Worm (Caenorhabditis elegans) whole organism, young adult: Measurements from ENCODE around the gene Y41D4A.4.

ENCODE experiments used
- B0035.1 ChIP-seq: sonication (generic microtip); optimal IDR thresholded peaks from 2 replicates; lab custom pipeline; 2016; ENCODE audit warnings: missing genetic modification characterization, mild to moderate bottlenecking, missing compliant biosample characterization, missing genotype, missing genetic modification reagents
- B0261.1 ChIP-seq: sonication (generic microtip); optimal IDR thresholded peaks from 2 replicates; lab custom pipeline; 2016; ENCODE audit warnings: mild to moderate bottlenecking, missing genetic modification characterization, moderate library complexity, missing compliant biosample characterization
- B0336.3 ChIP-seq: fragments of 200-800 bp; sonication (Bioruptor generic); IDR thresholded peaks from 2 replicates; pipeline ENCODE4 v1.3.6; 2022; ENCODE audit warnings: missing genetic modification characterization, missing compliant biosample characterization
- D2030.7 ChIP-seq: fragments of 200-800 bp; sonication (Bioruptor generic); IDR thresholded peaks from 2 replicates; pipeline ENCODE4 v1.3.6; 2022; ENCODE audit warnings: missing genetic modification reagents, missing genetic modification characterization, missing compliant biosample characterization
- F10E7.11 ChIP-seq: sonication (generic microtip); optimal IDR thresholded peaks from 2 replicates; lab custom pipeline; 2017; ENCODE audit warnings: mild to moderate bottlenecking, missing genetic modification characterization, moderate library complexity, missing compliant biosample characterization
- F33H1.4 ChIP-seq: fragments of 200-800 bp; sonication (Bioruptor generic); IDR thresholded peaks from 2 replicates; pipeline ENCODE4 v1.3.6; 2022; ENCODE audit warnings: missing genetic modification reagents, missing genetic modification characterization, missing compliant biosample characterization
- F37B4.10 ChIP-seq: fragments of 200-800 bp; sonication (Bioruptor generic); IDR thresholded peaks from 2 replicates; pipeline ENCODE4 v1.3.6; 2022; ENCODE audit warnings: missing genetic modification characterization, missing compliant biosample characterization
- Y53F4B.3 ChIP-seq: fragments of 200-800 bp; sonication (Bioruptor generic); IDR thresholded peaks from 2 replicates; pipeline ENCODE4 v1.3.6; 2022; ENCODE audit warnings: missing genetic modification reagents, missing genetic modification characterization, missing compliant biosample characterization
- Y53G8AR.9 ChIP-seq: fragments of 200-800 bp; sonication (Bioruptor generic); conservative IDR thresholded peaks from 2 replicates; pipeline ENCODE4 v1.3.6; 2022; ENCODE audit warnings: missing genetic modification reagents, missing genetic modification characterization, missing compliant biosample characterization
- Y67H2A.10 ChIP-seq: fragments of 200-800 bp; sonication (Bioruptor generic); conservative IDR thresholded peaks from 2 replicates; pipeline ENCODE4 v1.3.6; 2022; ENCODE audit warnings: missing genetic modification reagents, missing genetic modification characterization, missing compliant biosample characterization
- akir-1 ChIP-seq: fragments of 200-800 bp; sonication (Bioruptor generic); optimal IDR thresholded peaks from 2 replicates; lab custom pipeline; 2018; ENCODE audit warnings: mild to moderate bottlenecking, missing genetic modification characterization, moderate library complexity, missing compliant biosample characterization
- ama-1 ChIP-seq, 3 experiments: fragments of 150-350 bp in 1 of 3; sonication (generic microtip) in 2 of 3; optimal IDR thresholded peaks; 2 replicates each; lab custom pipeline; 2014 to 2018; ENCODE audit warnings: missing biosample characterization in 2 of 3, missing genetic modification characterization in 2 of 3, missing genetic modification reagents in 2 of 3
- attf-5 ChIP-seq: fragments of 200-800 bp; sonication (Bioruptor generic); optimal IDR thresholded peaks from 2 replicates; lab custom pipeline; 2018; ENCODE audit warnings: mild to moderate bottlenecking, missing genetic modification characterization, missing compliant biosample characterization
- attf-6 ChIP-seq: fragments of 200-800 bp; sonication (Bioruptor generic); IDR thresholded peaks from 2 replicates; pipeline ENCODE4 v1.3.6; 2022; ENCODE audit warnings: missing genetic modification reagents, missing genetic modification characterization, missing compliant biosample characterization
- bed-1 ChIP-seq: fragments of 200-800 bp; sonication (Bioruptor generic); IDR thresholded peaks from 2 replicates; pipeline ENCODE4 v1.3.6; 2022; ENCODE audit warnings: missing genetic modification reagents, missing genetic modification characterization, missing compliant biosample characterization
- bed-2 ChIP-seq: fragments of 200-800 bp; sonication (Bioruptor generic); IDR thresholded peaks from 2 replicates; pipeline ENCODE4 v1.3.6; 2022; ENCODE audit warnings: missing genetic modification reagents, missing genetic modification characterization, missing compliant biosample characterization
- ceh-100 ChIP-seq: fragments of 200-800 bp; sonication (Bioruptor generic); IDR thresholded peaks from 2 replicates; pipeline ENCODE4 v1.3.6; 2022; ENCODE audit warnings: missing genetic modification reagents, missing genetic modification characterization, missing compliant biosample characterization
- chd-7 ChIP-seq: sonication (generic microtip); optimal IDR thresholded peaks from 2 replicates; lab custom pipeline; 2016; ENCODE audit warnings: mild to moderate bottlenecking, missing genetic modification characterization, moderate library complexity, missing compliant biosample characterization
- dox-1 ChIP-seq: fragments of 200-800 bp; sonication (Bioruptor generic); IDR thresholded peaks from 2 replicates; pipeline ENCODE4 v1.3.6; 2022; ENCODE audit warnings: missing genetic modification reagents, missing genetic modification characterization, missing compliant biosample characterization
- dpff-1 ChIP-seq: sonication (generic microtip); optimal IDR thresholded peaks from 2 replicates; lab custom pipeline; 2017; ENCODE audit warnings: mild to moderate bottlenecking, missing genetic modification characterization, missing compliant biosample characterization
- efl-1 ChIP-seq: fragments of 150-350 bp; optimal IDR thresholded peaks from 2 replicates; lab custom pipeline; 2014; ENCODE audit warnings: missing biosample characterization, missing genetic modification reagents, missing genetic modification characterization
- egl-44 ChIP-seq: fragments of 200-800 bp; sonication (Bioruptor generic); IDR thresholded peaks from 2 replicates; pipeline ENCODE4 v1.3.6; 2022; ENCODE audit warnings: missing genetic modification reagents, missing genetic modification characterization, missing compliant biosample characterization
- egrh-3 ChIP-seq: fragments of 200-800 bp; sonication (Bioruptor generic); IDR thresholded peaks from 2 replicates; pipeline ENCODE4 v1.3.6; 2022; ENCODE audit warnings: missing genetic modification reagents, missing genetic modification characterization, missing compliant biosample characterization
- ekl-4 ChIP-seq: fragments of 200-800 bp; sonication (Bioruptor generic); IDR thresholded peaks from 2 replicates; pipeline ENCODE4 v1.3.6; 2022; ENCODE audit warnings: missing genetic modification reagents, missing genetic modification characterization, missing compliant biosample characterization
- ets-4 ChIP-seq: fragments of 200-800 bp; sonication (Bioruptor generic); optimal IDR thresholded peaks from 2 replicates; lab custom pipeline; 2018; ENCODE audit warnings: mild to moderate bottlenecking, missing genetic modification characterization, missing compliant biosample characterization
- hmg-1.2 ChIP-seq: fragments of 200-800 bp; sonication (Bioruptor generic); IDR thresholded peaks from 2 replicates; pipeline ENCODE4 v1.3.6; 2022; ENCODE audit warnings: missing genetic modification reagents, missing genetic modification characterization, missing compliant biosample characterization
- hrde-1 ChIP-seq: sonication (generic microtip); optimal IDR thresholded peaks from 2 replicates; lab custom pipeline; 2016; ENCODE audit warnings: missing genetic modification characterization, mild to moderate bottlenecking, missing compliant biosample characterization, moderate library complexity, missing genotype, missing genetic modification reagents, borderline replicate concordance
- lag-1 ChIP-seq: fragments of 200-800 bp; sonication (Bioruptor generic); IDR thresholded peaks from 2 replicates; pipeline ENCODE4 v1.3.6; 2022; ENCODE audit warnings: missing genetic modification reagents, missing genetic modification characterization, missing compliant biosample characterization
- lin-54 ChIP-seq: fragments of 200-800 bp; sonication (Bioruptor generic); optimal IDR thresholded peaks from 2 replicates; lab custom pipeline; 2018; ENCODE audit warnings: mild to moderate bottlenecking, missing genetic modification characterization, missing compliant biosample characterization
- lsy-27 ChIP-seq: sonication (generic microtip); optimal IDR thresholded peaks from 2 replicates; lab custom pipeline; 2017; ENCODE audit warnings: missing genetic modification characterization, mild to moderate bottlenecking, missing compliant biosample characterization, antibody characterized with exemption, missing genotype, borderline replicate concordance; ENCODE audit not compliant: insufficient read depth
- madf-3 ChIP-seq: fragments of 200-800 bp; sonication (Bioruptor generic); IDR thresholded peaks from 2 replicates; pipeline ENCODE4 v1.3.6; 2022; ENCODE audit warnings: missing genetic modification reagents, missing genetic modification characterization, missing compliant biosample characterization
- nhr-120 ChIP-seq: fragments of 200-800 bp; sonication (Bioruptor generic); IDR thresholded peaks from 2 replicates; pipeline ENCODE4 v1.3.6; 2022; ENCODE audit warnings: missing genetic modification characterization, missing compliant biosample characterization
- nhr-179 ChIP-seq: sonication (generic microtip); optimal IDR thresholded peaks from 2 replicates; lab custom pipeline; 2016; ENCODE audit warnings: mild to moderate bottlenecking, missing genetic modification characterization, missing compliant biosample characterization
- pbrm-1 ChIP-seq: fragments of 200-800 bp; sonication (Bioruptor generic); IDR thresholded peaks from 2 replicates; pipeline ENCODE4 v1.3.6; 2022; ENCODE audit warnings: missing genetic modification reagents, missing genetic modification characterization, missing compliant biosample characterization
- rcor-1 ChIP-seq: fragments of 200-800 bp; sonication (Bioruptor generic); IDR thresholded peaks from 2 replicates; pipeline ENCODE4 v1.3.6; 2022; ENCODE audit warnings: missing genetic modification reagents, missing genetic modification characterization, missing compliant biosample characterization
- sdz-38 ChIP-seq: sonication (generic microtip); optimal IDR thresholded peaks from 2 replicates; lab custom pipeline; 2016; ENCODE audit warnings: missing genotype, missing genetic modification characterization, missing compliant biosample characterization
- snpc-3.4 ChIP-seq: sonication (generic microtip); optimal IDR thresholded peaks from 2 replicates; lab custom pipeline; 2017; ENCODE audit warnings: missing genetic modification characterization, mild to moderate bottlenecking, missing compliant biosample characterization, antibody characterized with exemption, moderate library complexity, missing genotype, missing genetic modification reagents
- snpc-4 ChIP-seq, 5 experiments: fragments of 150-350 bp in 1 of 5; sonication (generic microtip) in 4 of 5; optimal IDR thresholded peaks; 2 replicates each; lab custom pipeline; 2014 to 2018; ENCODE audit warnings: missing genetic modification characterization in 5 of 5, missing biosample characterization in 3 of 5, antibody characterized with exemption in 2 of 5, mild to moderate bottlenecking in 2 of 5, missing compliant biosample characterization in 2 of 5, missing genotype in 2 of 5, moderate library complexity in 2 of 5, missing genetic modification reagents in 1 of 5
- tbp1 ChIP-seq: fragments of 200-800 bp; sonication (Bioruptor generic); optimal IDR thresholded peaks from 2 replicates; lab custom pipeline; 2018; ENCODE audit warnings: mild to moderate bottlenecking, missing genetic modification characterization, missing compliant biosample characterization
- tlf-1 ChIP-seq: fragments of 200-800 bp; sonication (Bioruptor generic); optimal IDR thresholded peaks from 2 replicates; lab custom pipeline; 2018; ENCODE audit warnings: mild to moderate bottlenecking, missing genetic modification characterization, missing compliant biosample characterization
- unc-130 ChIP-seq: sonication (generic microtip); optimal IDR thresholded peaks from 2 replicates; lab custom pipeline; 2016; ENCODE audit warnings: missing genetic modification reagents, missing genetic modification characterization, missing compliant biosample characterization
- zfh-2 ChIP-seq: fragments of 200-800 bp; sonication (Bioruptor generic); conservative IDR thresholded peaks from 2 replicates; pipeline ENCODE4 v1.3.6; 2022; ENCODE audit warnings: missing genetic modification reagents, missing genetic modification characterization, missing compliant biosample characterization
- ztf-18 ChIP-seq: sonication (generic microtip); optimal IDR thresholded peaks from 2 replicates; lab custom pipeline; 2016; ENCODE audit warnings: missing genotype, mild to moderate bottlenecking, missing genetic modification characterization, missing compliant biosample characterization
- ztf-26 ChIP-seq: sonication (generic microtip); optimal IDR thresholded peaks from 2 replicates; lab custom pipeline; 2017; ENCODE audit warnings: missing genetic modification characterization, missing compliant biosample characterization
- ztf-28 ChIP-seq: fragments of 200-800 bp; sonication (Bioruptor generic); IDR thresholded peaks from 2 replicates; pipeline ENCODE4 v1.3.6; 2022; ENCODE audit warnings: missing genetic modification reagents, missing genetic modification characterization, missing compliant biosample characterization

The Y41D4A.4 gene

ce11 chrIV:1761553-1761952 is 15.8 kb downstream of the Y41D4A.4 start, which contains the start of gene Y41D4A.7:
Gene Y41D4A.7 (minus strand): TSS chrIV:1761570.
- TF ChIP-seq zfh-2 (GFP tag; lab: Robert Waterston, UW) (0 out of 2 replicates have a peak, but pooled peaks have one; percentile 39), B0336.3 (GFP tag; lab: Robert Waterston, UW) (no peak)

ce11 chrIV:1763452-1763851 is 17.7 kb downstream of the Y41D4A.4 start:
- TF ChIP-seq B0261.1 (tag; lab: Kevin White, UChicago) (no peak), bed-2 (GFP tag; lab: Robert Waterston, UW) (no peak), ztf-28 (GFP tag; lab: Robert Waterston, UW) (0 out of 2 replicates have a peak, but pooled peaks have one; percentile 14), dpff-1 (no peak), B0336.3 (GFP tag; lab: Robert Waterston, UW) (peak; percentile 54), attf-6 (GFP tag; lab: Robert Waterston, UW) (peak; percentile 90), Y67H2A.10 (GFP tag; lab: Robert Waterston, UW) (no peak), dox-1 (GFP tag; lab: Robert Waterston, UW) (peak; percentile 65; the same call in 1 of the 2 replicates), chd-7 (tag; lab: Kevin White, UChicago) (no peak), pbrm-1 (peak; percentile 97), hrde-1 (tag; lab: Kevin White, UChicago) (no peak), rcor-1 (GFP tag; lab: Robert Waterston, UW) (peak; percentile 73), ekl-4 (peak; percentile 62; the same call in 1 of the 2 replicates), bed-1 (GFP tag; lab: Robert Waterston, UW) (no peak), hmg-1.2 (GFP tag; lab: Robert Waterston, UW) (peak; percentile 84), snpc-3.4 (peak; percentile 81), B0035.1 (tag; lab: Kevin White, UChicago) (no peak), Y53G8AR.9 (no peak), tlf-1 (GFP tag; lab: Kevin White, UChicago) (peak; percentile 9), efl-1 (GFP tag; lab: Kevin White, UChicago) (peak; percentile 38), akir-1 (GFP tag; lab: Kevin White, UChicago) (no peak), lin-54 (peak; percentile 56), D2030.7 (GFP tag; lab: Robert Waterston, UW) (peak; percentile 66; the same call in 1 of the 2 replicates), F33H1.4 (GFP tag; lab: Robert Waterston, UW) (peak; percentile 47), F37B4.10 (no peak), egrh-3 (GFP tag; lab: Robert Waterston, UW) (peak; percentile 90), nhr-120 (GFP tag; lab: Robert Waterston, UW) (no peak), F10E7.11 (tag; lab: Kevin White, UChicago) (no peak), ama-1 (optimal IDR thresholded peaks at IDR 0.05; lab: Kevin White, UChicago) (no peak), ama-1 (GFP tag; optimal IDR thresholded peaks at IDR 0.05; lab: Kevin White, UChicago) (no peak), ets-4 (no peak), attf-5 (GFP tag; lab: Kevin White, UChicago) (no peak), snpc-4 (GFP tag; optimal IDR thresholded peaks at IDR 0.05; lab: Kevin White, UChicago) (peak; percentile 85), snpc-4 (tag; optimal IDR thresholded peaks at IDR 0.05; lab: Kevin White, UChicago) (peak; percentile 78 to 98 (median 92)), nhr-179 (tag; lab: Kevin White, UChicago) (no peak), ceh-100 (0 out of 2 replicates have a peak, but pooled peaks have one; percentile 28), unc-130 (no peak), lsy-27 (no peak), ztf-18 (tag; lab: Kevin White, UChicago) (peak; percentile 13), egl-44 (GFP tag; lab: Robert Waterston, UW) (no peak), Y53F4B.3 (GFP tag; lab: Robert Waterston, UW) (no peak), madf-3 (0 out of 2 replicates have a peak, but pooled peaks have one; percentile 25), tbp1 (GFP tag; lab: Kevin White, UChicago) (peak; percentile 47), lag-1 (no peak), sdz-38 (no peak), ztf-26 (tag; lab: Kevin White, UChicago) (no peak)
